Worm (Caenorhabditis elegans): ENCODE measurements around the gene hda-2.

DNA sequence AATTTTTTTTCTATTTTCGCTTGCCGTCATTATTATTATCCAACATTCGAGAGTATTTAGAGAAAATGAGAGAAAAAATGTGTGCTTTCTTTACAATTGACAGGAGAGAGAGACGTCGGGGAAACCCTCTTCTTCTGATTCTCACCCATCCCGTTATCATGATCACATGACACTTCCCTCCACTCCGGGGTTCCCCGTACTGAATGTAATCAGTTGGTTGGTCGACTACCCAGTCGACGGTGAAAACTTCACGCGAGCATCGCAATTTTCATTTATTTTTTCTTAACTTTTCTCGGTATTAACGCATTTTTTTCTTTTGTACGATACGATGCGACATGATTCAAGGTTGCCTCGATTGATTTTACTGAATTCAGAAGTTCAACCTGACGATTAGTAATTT is 6.2 kb downstream of the hda-2 start:
- TF ChIP-seq fos-1 (tag; optimal IDR thresholded peaks at IDR 0.05) (peak; percentile 22), nhr-237 (tag; optimal IDR thresholded peaks at IDR 0.05) (no peak), lin-39 (tag; optimal IDR thresholded peaks at IDR 0.05) (no peak), lsy-2 (tag; optimal IDR thresholded peaks at IDR 0.05) (peak in 1 of 2 experiments; percentile 40), nhr-25 (tag; optimal IDR thresholded peaks at IDR 0.05) (no peak), unc-62 (GFP tag; optimal IDR thresholded peaks at IDR 0.05) (no peak), ceh-16 (tag; optimal IDR thresholded peaks at IDR 0.05) (no peak), R02D3.7 (tag; optimal IDR thresholded peaks at IDR 0.05) (no peak), ZK546.5 (tag; optimal IDR thresholded peaks at IDR 0.05) (no peak), snpc-4 (tag; optimal IDR thresholded peaks at IDR 0.05) (no peak), F13H6.1 (tag; optimal IDR thresholded peaks at IDR 0.05) (peak; percentile 51), ztf-11 (tag; optimal IDR thresholded peaks at IDR 0.05) (no peak), mdl-1 (tag; optimal IDR thresholded peaks at IDR 0.05) (peak in 1 of 2 experiments; percentile 47)
